Worm (Caenorhabditis elegans): ENCODE results near the gene C06A8.6.

C06A8.6 gene

DNA sequence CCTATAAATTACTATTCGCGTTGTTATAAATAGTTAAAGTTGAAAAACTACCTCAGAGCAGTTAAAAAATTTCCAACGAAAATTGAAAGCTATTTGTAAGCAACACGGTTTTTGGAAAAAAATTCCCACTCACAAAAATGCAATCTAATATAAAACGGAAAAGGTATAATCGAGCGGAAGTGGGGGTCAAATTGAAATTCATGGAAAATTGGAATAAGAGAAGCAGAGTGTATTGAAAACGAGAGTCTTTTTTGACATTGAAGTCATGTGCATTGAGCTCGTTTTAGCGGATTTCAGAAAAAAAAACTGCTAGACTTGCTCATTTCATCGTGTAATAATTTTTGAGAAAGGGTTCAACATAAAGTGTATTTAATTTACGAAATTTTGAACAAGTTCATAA, 2.0 kb upstream of the C06A8.6 start:
- TF ChIP-seq aha-1 (tag) (peak; percentile 66), dpl-1 (GFP tag; optimal IDR thresholded peaks at IDR 0.05) (no peak), ces-1 (GFP tag; optimal IDR thresholded peaks at IDR 0.05) (no peak), zip-2 (tag; optimal IDR thresholded peaks at IDR 0.05) (no peak)

- peak; percentile 18 for TF ChIP-seq aha-1 (tag)
- no peak for TF ChIP-seq zip-2 (tag; optimal IDR thresholded peaks at IDR 0.05)
Measured at ce11 chrII:7771917-7772316, 382 bp upstream of the C06A8.6 start, which contains the start of gene C06A8.8. C06A8.8 (minus strand) TSS chrII:7772017.

- TF ChIP-seq mep-1 (tag; optimal IDR thresholded peaks at IDR 0.05) (peak; percentile 27), daf-12 (tag; optimal IDR thresholded peaks at IDR 0.05) (no peak), arid-1 (GFP tag; conservative IDR thresholded peaks at IDR 0.05) (0 out of 2 replicates have a peak, but pooled peaks have one; percentile 23), F10B5.3 (tag; optimal IDR thresholded peaks at IDR 0.05) (no peak), D1046.2 (GFP tag; IDR thresholded peaks at IDR 0.05) (peak; percentile 47; the same call in 1 of the 2 replicates), vab-7 (GFP tag; IDR thresholded peaks at IDR 0.05) (no peak), T26A8.4 (GFP tag; IDR thresholded peaks at IDR 0.05) (peak; percentile 54; the same call in 1 of the 2 replicates), daf-8 (GFP tag; IDR thresholded peaks at IDR 0.05) (no peak), nhr-111 (GFP tag; optimal IDR thresholded peaks at IDR 0.05) (no peak), T20F7.1 (GFP tag; optimal IDR thresholded peaks at IDR 0.05) (peak; percentile 4), unc-62 (GFP tag; optimal IDR thresholded peaks at IDR 0.05 in 1 of 2) (peak in 1 of 2 experiments; percentile 58), unc-62 (tag; optimal IDR thresholded peaks at IDR 0.05) (no peak), nhr-76 (tag; optimal IDR thresholded peaks at IDR 0.05) (no peak), dmd-6 (GFP tag; IDR thresholded peaks at IDR 0.05) (0 out of 2 replicates have a peak, but pooled peaks have one; percentile 13), lin-13 (GFP tag; optimal IDR thresholded peaks at IDR 0.05) (no peak), pqm-1 (tag; optimal IDR thresholded peaks at IDR 0.05) (no peak), gei-8 (GFP tag; optimal IDR thresholded peaks at IDR 0.05) (no peak), lin-38 (GFP tag; IDR thresholded peaks at IDR 0.05) (peak; percentile 37; the same call in 1 of the 2 replicates), ceh-20 (GFP tag; IDR thresholded peaks at IDR 0.05) (no peak), ama-1 (optimal IDR thresholded peaks at IDR 0.05) (peak; percentile 63), ZK337.2 (GFP tag; IDR thresholded peaks at IDR 0.05) (no peak), nhr-10 (tag; optimal IDR thresholded peaks at IDR 0.05) (no peak), zip-2 (tag; optimal IDR thresholded peaks at IDR 0.05) (no peak), zfp-2 (tag; optimal IDR thresholded peaks at IDR 0.05) (no peak), ZK546.5 (tag; optimal IDR thresholded peaks at IDR 0.05) (no peak), nhr-102 (tag; optimal IDR thresholded peaks at IDR 0.05) (peak; percentile 39), dve-1 (tag; optimal IDR thresholded peaks at IDR 0.05; ENCODE audit: insufficient read depth) (peak; percentile 9), daf-16 (GFP tag; optimal IDR thresholded peaks at IDR 0.05) (no peak), daf-16 (tag; optimal IDR thresholded peaks at IDR 0.05) (peak; percentile 27), zag-1 (tag; optimal IDR thresholded peaks at IDR 0.05) (no peak), set-16 (GFP tag; IDR thresholded peaks at IDR 0.05) (no peak), madf-5 (GFP tag; IDR thresholded peaks at IDR 0.05) (no peak), aly-2 (tag; optimal IDR thresholded peaks at IDR 0.05) (no peak), fos-1 (tag; optimal IDR thresholded peaks at IDR 0.05) (no peak)
Measured at ce11 chrII:7773427-7773993, 1.2 kb downstream of the C06A8.6 start.

DNA sequence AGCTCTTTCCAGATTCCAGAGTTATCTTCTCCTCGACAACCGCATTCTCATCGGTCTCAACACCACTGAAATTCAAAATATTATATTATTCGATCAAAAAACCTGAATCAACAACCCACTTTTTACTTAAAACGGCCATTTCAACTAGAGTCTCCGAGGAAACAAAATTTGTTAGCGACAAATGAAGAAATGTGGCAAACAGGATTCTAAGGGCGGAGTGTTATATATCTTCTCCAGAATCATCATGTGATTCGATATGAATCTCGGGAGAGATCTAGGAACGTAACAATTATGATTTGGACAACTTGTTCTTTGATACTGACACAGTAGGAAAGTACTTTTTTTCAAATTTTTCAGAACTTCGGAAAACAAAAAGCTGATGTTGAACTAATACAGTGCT, 3.9 kb downstream of the C06A8.6 start:
- TF ChIP-seq hlh-11 (tag; optimal IDR thresholded peaks at IDR 0.05), result no peak
- TF ChIP-seq nhr-28 (tag; optimal IDR thresholded peaks at IDR 0.05), result peak; percentile 6
- TF ChIP-seq unc-62 (GFP tag; optimal IDR thresholded peaks at IDR 0.05 in 1 of 2), result peak in 1 of 2 experiments; percentile 89
- no peak for TF ChIP-seq unc-62 (tag; optimal IDR thresholded peaks at IDR 0.05)

All from whole organism, L4 larva.